Worm (Caenorhabditis elegans): ENCODE results near the gene alh-8.

- TF ChIP-seq pag-3 (tag; optimal IDR thresholded peaks at IDR 0.05; ENCODE audit: borderline replicate concordance, insufficient read depth), result no peak
- TF ChIP-seq lin-13 (GFP tag; optimal IDR thresholded peaks at IDR 0.05), result no peak
- no peak for TF ChIP-seq hpl-2 (GFP tag; optimal IDR thresholded peaks at IDR 0.05)
- no peak for TF ChIP-seq blmp-1 (tag; optimal IDR thresholded peaks at IDR 0.05)
- no peak for TF ChIP-seq jun-1 (tag; optimal IDR thresholded peaks at IDR 0.05)
- TF ChIP-seq tbx-2 (tag; optimal IDR thresholded peaks at IDR 0.05), result no peak
- no peak for TF ChIP-seq lin-39 (tag; optimal IDR thresholded peaks at IDR 0.05)
- no peak for TF ChIP-seq nhr-28 (tag; optimal IDR thresholded peaks at IDR 0.05)
- TF ChIP-seq ama-1 (optimal IDR thresholded peaks at IDR 0.05), result no peak
- no peak for TF ChIP-seq snpc-4 (tag; optimal IDR thresholded peaks at IDR 0.05)
- no peak for TF ChIP-seq ceh-82 (tag; optimal IDR thresholded peaks at IDR 0.05)
- no peak for TF ChIP-seq ztf-11 (tag; optimal IDR thresholded peaks at IDR 0.05)
- TF ChIP-seq nhr-77 (tag; optimal IDR thresholded peaks at IDR 0.05), result no peak
Observed at ce11 chrII:11689941-11690340, 38.9 kb upstream of the alh-8 start.
